Worm (Caenorhabditis elegans) whole organism, midembryonic: ENCODE results near the gene col-108.

ENCODE experiments used
- T22C8.4 ChIP-seq: fragments of 200-800 bp; sonication (Bioruptor generic); IDR thresholded peaks from 2 replicates; pipeline ENCODE4 v1.3.6; 2022; ENCODE audit warnings: missing genetic modification characterization, missing compliant biosample characterization
- cog-1 ChIP-seq: sonication (generic microtip); optimal IDR thresholded peaks from 2 replicates; lab custom pipeline; 2016; ENCODE audit warnings: missing genetic modification characterization, missing compliant biosample characterization
- flt-1 ChIP-seq: fragments of 200-800 bp; sonication (Bioruptor generic); IDR thresholded peaks from 2 replicates; pipeline ENCODE4 v1.3.6; 2022; ENCODE audit warnings: missing genetic modification characterization, missing compliant biosample characterization
- klf-2 ChIP-seq: fragments of 200-800 bp; sonication (Bioruptor generic); conservative IDR thresholded peaks from 2 replicates; pipeline ENCODE4 v1.3.6; 2022; ENCODE audit warnings: missing genetic modification reagents, missing genetic modification characterization, missing compliant biosample characterization
- med-1 ChIP-seq: sonication (generic microtip); optimal IDR thresholded peaks from 2 replicates; lab custom pipeline; 2017; ENCODE audit warnings: missing genetic modification characterization, mild to moderate bottlenecking, missing compliant biosample characterization, antibody characterized with exemption, missing genetic modification reagents; ENCODE audit not compliant: insufficient read depth
- ref-1 ChIP-seq: fragments of 200-800 bp; sonication (Bioruptor generic); conservative IDR thresholded peaks from 2 replicates; pipeline ENCODE4 v1.3.6; 2022; ENCODE audit warnings: missing genetic modification reagents, missing genetic modification characterization, missing compliant biosample characterization
- tab-1 ChIP-seq: fragments of 200-800 bp; sonication (Bioruptor generic); IDR thresholded peaks from 2 replicates; pipeline ENCODE4 v1.3.6; 2022; ENCODE audit warnings: missing genetic modification characterization, missing compliant biosample characterization
- ztf-23 ChIP-seq: fragments of 200-800 bp; sonication (Bioruptor generic); IDR thresholded peaks from 2 replicates; pipeline ENCODE4 v1.3.6; 2022; ENCODE audit warnings: missing genetic modification reagents, missing genetic modification characterization, missing compliant biosample characterization
- ztf-29 ChIP-seq: fragments of 200-800 bp; sonication (Bioruptor generic); IDR thresholded peaks from 2 replicates; pipeline ENCODE4 v1.3.6; 2022; ENCODE audit warnings: missing genetic modification reagents, missing genetic modification characterization, missing compliant biosample characterization

ce11 chrIV:1768288-1768687 lies at the start of gene col-108:
- TF ChIP-seq med-1 (GFP tag; lab: Kevin White, UChicago) (no peak), tab-1 (GFP tag; lab: Robert Waterston, UW) (no peak), ref-1 (no peak), flt-1 (GFP tag; lab: Robert Waterston, UW) (no peak), T22C8.4 (GFP tag; lab: Robert Waterston, UW) (no peak), ztf-29 (GFP tag; lab: Robert Waterston, UW) (no peak), cog-1 (tag; lab: Kevin White, UChicago) (no peak), ztf-23 (GFP tag; lab: Robert Waterston, UW) (no peak), klf-2 (no peak)
